Worm (Caenorhabditis elegans): ENCODE results near the gene C17A2.4.

ce11 chrII:3852654-3853053 is 13.0 kb downstream of the C17A2.4 start, which contains the start of gene nhr-257:
- TF ChIP-seq tbx-7 (tag; optimal IDR thresholded peaks at IDR 0.05) (no peak), fax-1 (tag; optimal IDR thresholded peaks at IDR 0.05) (no peak), ama-1 (optimal IDR thresholded peaks at IDR 0.05) (no peak), ceh-2 (tag; optimal IDR thresholded peaks at IDR 0.05) (no peak), odd-2 (tag; optimal IDR thresholded peaks at IDR 0.05) (no peak), elt-2 (tag; optimal IDR thresholded peaks at IDR 0.05) (no peak)
